Fruit fly (Drosophila melanogaster): ENCODE data around the gene Usp30.

The Usp30 gene

dm6 chrX:5866095-5866494, 13.5 kb downstream of the Usp30 start:
- TF ChIP-seq cic (GFP tag; optimal IDR thresholded peaks at IDR 0.05): no peak

DNA sequence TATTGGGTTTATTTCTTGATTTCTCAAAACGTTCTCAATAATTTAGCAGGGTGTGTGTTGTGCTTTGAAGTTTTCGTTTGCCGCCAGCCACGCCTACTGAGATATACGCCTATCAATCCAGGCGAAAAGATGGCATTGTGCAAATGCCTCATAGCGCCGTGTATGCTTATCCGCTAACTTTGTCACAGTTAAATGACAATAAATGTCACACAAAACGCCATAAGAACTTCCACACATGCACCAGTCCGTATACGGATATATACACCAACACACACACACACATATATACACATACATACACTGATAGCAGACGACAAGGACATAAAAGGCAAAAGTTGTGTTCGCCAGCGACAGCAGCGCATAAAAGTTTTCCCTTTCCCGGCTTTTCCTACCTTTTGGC, 14.5 kb downstream of the Usp30 start, which contains the start of gene CG43137:
Gene CG43137, minus strand, starts transcription at position 101 of the 400 bp plus-strand sequence.
- TF ChIP-seq CG14711 (tag; optimal IDR thresholded peaks at IDR 0.05) (no peak), Clk (GFP tag; optimal IDR thresholded peaks at IDR 0.05) (no peak), CG5204 (GFP tag; optimal IDR thresholded peaks at IDR 0.05) (no peak), toe (GFP tag; optimal IDR thresholded peaks at IDR 0.05) (no peak), cnc (optimal IDR thresholded peaks at IDR 0.05) (no peak), bab1 (GFP tag; optimal IDR thresholded peaks at IDR 0.05) (no peak), CG7045 (GFP tag; optimal IDR thresholded peaks at IDR 0.05) (no peak), CG11617 (GFP tag; optimal IDR thresholded peaks at IDR 0.05) (no peak), Hr96 (GFP tag; optimal IDR thresholded peaks at IDR 0.05) (no peak), ovo (GFP tag; optimal IDR thresholded peaks at IDR 0.05) (no peak)

- TF ChIP-seq ovo (GFP tag; optimal IDR thresholded peaks at IDR 0.05): no peak
- TF ChIP-seq CG14711 (tag; optimal IDR thresholded peaks at IDR 0.05): no peak
- no peak for TF ChIP-seq Crg-1 (GFP tag; optimal IDR thresholded peaks at IDR 0.05)
- TF ChIP-seq pad (GFP tag; optimal IDR thresholded peaks at IDR 0.05): no peak
- TF ChIP-seq cic (GFP tag; optimal IDR thresholded peaks at IDR 0.05): no peak
- TF ChIP-seq CG12768 (GFP tag; optimal IDR thresholded peaks at IDR 0.05): no peak
- TF ChIP-seq CG11617 (GFP tag; optimal IDR thresholded peaks at IDR 0.05): no peak
- TF ChIP-seq toe (GFP tag; optimal IDR thresholded peaks at IDR 0.05): no peak
- TF ChIP-seq bab1 (GFP tag; optimal IDR thresholded peaks at IDR 0.05): no peak
- no peak for TF ChIP-seq Hr96 (GFP tag; optimal IDR thresholded peaks at IDR 0.05)
- no peak for TF ChIP-seq CG7101 (tag; optimal IDR thresholded peaks at IDR 0.05)
- TF ChIP-seq CG7045 (GFP tag; optimal IDR thresholded peaks at IDR 0.05): no peak
- no peak for TF ChIP-seq kay (GFP tag; ENCODE audit: borderline replicate concordance)
- no peak for TF ChIP-seq tj (GFP tag; optimal IDR thresholded peaks at IDR 0.05)
- TF ChIP-seq cnc (optimal IDR thresholded peaks at IDR 0.05): no peak
- no peak for TF ChIP-seq Clk (GFP tag; optimal IDR thresholded peaks at IDR 0.05)
- no peak for TF ChIP-seq CG1620 (GFP tag; optimal IDR thresholded peaks at IDR 0.05)
- TF ChIP-seq CG33017 (tag; optimal IDR thresholded peaks at IDR 0.05): no peak
- no peak for TF ChIP-seq CG5204 (GFP tag; optimal IDR thresholded peaks at IDR 0.05)
- TF ChIP-seq Mnt (GFP tag; optimal IDR thresholded peaks at IDR 0.05): no peak
Measured at dm6 chrX:5853461-5853860, 26.1 kb downstream of the Usp30 start, which contains the start of gene CG43136. CG43136 (plus strand) TSS chrX:5853761.

dm6 chrX:5852677-5853076, 26.9 kb downstream of the Usp30 start:
- no peak for TF ChIP-seq toe (GFP tag; optimal IDR thresholded peaks at IDR 0.05)
- TF ChIP-seq CG14711 (tag; optimal IDR thresholded peaks at IDR 0.05): no peak

- TF ChIP-seq pad (GFP tag; optimal IDR thresholded peaks at IDR 0.05) (no peak), toe (GFP tag; optimal IDR thresholded peaks at IDR 0.05) (no peak), Mnt (GFP tag; optimal IDR thresholded peaks at IDR 0.05) (no peak), CG33017 (tag; optimal IDR thresholded peaks at IDR 0.05) (no peak), cic (GFP tag; optimal IDR thresholded peaks at IDR 0.05) (no peak), ovo (GFP tag; optimal IDR thresholded peaks at IDR 0.05) (no peak), Hr96 (GFP tag; optimal IDR thresholded peaks at IDR 0.05) (no peak), cnc (optimal IDR thresholded peaks at IDR 0.05) (no peak), tj (GFP tag; optimal IDR thresholded peaks at IDR 0.05) (no peak), CG7101 (tag; optimal IDR thresholded peaks at IDR 0.05) (no peak), CG5204 (GFP tag; optimal IDR thresholded peaks at IDR 0.05) (no peak), CG14711 (tag; optimal IDR thresholded peaks at IDR 0.05) (no peak), Clk (GFP tag; optimal IDR thresholded peaks at IDR 0.05) (no peak), CG7045 (GFP tag; optimal IDR thresholded peaks at IDR 0.05) (no peak), CG1620 (GFP tag; optimal IDR thresholded peaks at IDR 0.05) (no peak), CG12768 (GFP tag; optimal IDR thresholded peaks at IDR 0.05) (no peak), bab1 (GFP tag; optimal IDR thresholded peaks at IDR 0.05) (no peak), kay (GFP tag; ENCODE audit: borderline replicate concordance) (no peak)
Measured at dm6 chrX:5847544-5847943, 32.0 kb downstream of the Usp30 start.

dm6 chrX:5844980-5845379, 34.6 kb downstream of the Usp30 start, which contains the start of gene CG12729:
CG12729 (plus strand) TSS chrX:5845280.
- TF ChIP-seq Mnt (GFP tag; optimal IDR thresholded peaks at IDR 0.05) (no peak), CG33017 (tag; optimal IDR thresholded peaks at IDR 0.05) (no peak), toe (GFP tag; optimal IDR thresholded peaks at IDR 0.05) (no peak), CG1620 (GFP tag; optimal IDR thresholded peaks at IDR 0.05) (no peak), CG14711 (tag; optimal IDR thresholded peaks at IDR 0.05) (no peak), CG5204 (GFP tag; optimal IDR thresholded peaks at IDR 0.05) (no peak), CG7045 (GFP tag; optimal IDR thresholded peaks at IDR 0.05) (no peak), kay (GFP tag; ENCODE audit: borderline replicate concordance) (no peak), pad (GFP tag; optimal IDR thresholded peaks at IDR 0.05) (no peak), Clk (GFP tag; optimal IDR thresholded peaks at IDR 0.05) (no peak), ovo (GFP tag; optimal IDR thresholded peaks at IDR 0.05) (no peak), cnc (optimal IDR thresholded peaks at IDR 0.05) (no peak), cic (GFP tag; optimal IDR thresholded peaks at IDR 0.05) (no peak), CG12768 (GFP tag; optimal IDR thresholded peaks at IDR 0.05) (no peak), Hr96 (GFP tag; optimal IDR thresholded peaks at IDR 0.05) (no peak), CG7101 (tag; optimal IDR thresholded peaks at IDR 0.05) (no peak), tj (GFP tag; optimal IDR thresholded peaks at IDR 0.05) (no peak), Crg-1 (GFP tag; optimal IDR thresholded peaks at IDR 0.05) (no peak), bab1 (GFP tag; optimal IDR thresholded peaks at IDR 0.05) (no peak), CG11617 (GFP tag; optimal IDR thresholded peaks at IDR 0.05) (no peak)

- no peak for TF ChIP-seq kay (GFP tag; ENCODE audit: borderline replicate concordance)
- TF ChIP-seq CG7101 (tag; optimal IDR thresholded peaks at IDR 0.05): no peak
- TF ChIP-seq CG1620 (GFP tag; optimal IDR thresholded peaks at IDR 0.05): no peak
- TF ChIP-seq cic (GFP tag; optimal IDR thresholded peaks at IDR 0.05): no peak
- no peak for TF ChIP-seq CG14711 (tag; optimal IDR thresholded peaks at IDR 0.05)
- TF ChIP-seq CG7045 (GFP tag; optimal IDR thresholded peaks at IDR 0.05): no peak
- TF ChIP-seq tj (GFP tag; optimal IDR thresholded peaks at IDR 0.05): no peak
- TF ChIP-seq ovo (GFP tag; optimal IDR thresholded peaks at IDR 0.05): no peak
- TF ChIP-seq pad (GFP tag; optimal IDR thresholded peaks at IDR 0.05): no peak
- no peak for TF ChIP-seq toe (GFP tag; optimal IDR thresholded peaks at IDR 0.05)
- no peak for TF ChIP-seq CG5204 (GFP tag; optimal IDR thresholded peaks at IDR 0.05)
- no peak for TF ChIP-seq CG33017 (tag; optimal IDR thresholded peaks at IDR 0.05)
Measured at dm6 chrX:5839737-5840136, 39.9 kb downstream of the Usp30 start.

All from whole organism, adult.